Fruit fly (Drosophila melanogaster): Measurements from ENCODE around the gene Dph2.

dm6 chr3R:14880861-14881260, 12.9 kb downstream of the Dph2 start:
- TF ChIP-seq CG11617 (GFP tag; optimal IDR thresholded peaks at IDR 0.05) (no peak), bab1 (GFP tag; optimal IDR thresholded peaks at IDR 0.05) (no peak), Mnt (GFP tag; optimal IDR thresholded peaks at IDR 0.05) (no peak), CG7101 (tag; optimal IDR thresholded peaks at IDR 0.05) (no peak), CG5204 (GFP tag; optimal IDR thresholded peaks at IDR 0.05) (no peak), tj (GFP tag; optimal IDR thresholded peaks at IDR 0.05) (no peak), Hr96 (GFP tag; optimal IDR thresholded peaks at IDR 0.05) (no peak), Clk (GFP tag; optimal IDR thresholded peaks at IDR 0.05) (no peak)

Measured in whole organism, adult.